Worm (Caenorhabditis elegans): ENCODE results near the gene acr-12.

acr-12 gene

ce11 chrX:13541335-13541734 lies 8.7 kb downstream of the acr-12 start:
- TF ChIP-seq Y48G9A.11 (GFP tag; IDR thresholded peaks at IDR 0.05) (no peak), ceh-62 (tag; optimal IDR thresholded peaks at IDR 0.05) (no peak), ama-1 (optimal IDR thresholded peaks at IDR 0.05) (peak; percentile 96), pqm-1 (tag; optimal IDR thresholded peaks at IDR 0.05) (no peak), hmg-1.1 (GFP tag; IDR thresholded peaks at IDR 0.05) (no peak), mdl-1 (tag; optimal IDR thresholded peaks at IDR 0.05) (peak in 1 of 2 experiments; percentile 32), hif-1 (tag; optimal IDR thresholded peaks at IDR 0.05) (peak in 1 of 2 experiments; percentile 37), dmd-6 (GFP tag; IDR thresholded peaks at IDR 0.05) (peak; percentile 33), arid-1 (GFP tag; conservative IDR thresholded peaks at IDR 0.05) (no peak), ZK546.5 (tag; optimal IDR thresholded peaks at IDR 0.05) (no peak), nhr-237 (tag; optimal IDR thresholded peaks at IDR 0.05) (no peak), daf-12 (tag; optimal IDR thresholded peaks at IDR 0.05) (no peak), lin-29 (GFP tag; IDR thresholded peaks at IDR 0.05) (no peak), ces-1 (GFP tag; optimal IDR thresholded peaks at IDR 0.05) (no peak), lin-1 (GFP tag; IDR thresholded peaks at IDR 0.05) (no peak), zip-2 (tag; optimal IDR thresholded peaks at IDR 0.05) (no peak), nhr-6 (tag; optimal IDR thresholded peaks at IDR 0.05) (no peak), mxl-2 (GFP tag; conservative IDR thresholded peaks at IDR 0.05) (no peak), lin-39 (tag; optimal IDR thresholded peaks at IDR 0.05) (no peak), pha-4 (GFP tag; IDR thresholded peaks at IDR 0.05) (no peak), pha-4 (tag; optimal IDR thresholded peaks at IDR 0.05) (no peak), nhr-48 (tag; optimal IDR thresholded peaks at IDR 0.05) (no peak), aha-1 (tag) (peak; percentile 58), hlh-11 (tag; optimal IDR thresholded peaks at IDR 0.05) (peak; percentile 49), dve-1 (tag; optimal IDR thresholded peaks at IDR 0.05; ENCODE audit: insufficient read depth) (peak; percentile 22), rbr-2 (tag; optimal IDR thresholded peaks at IDR 0.05) (no peak), F49E8.2 (tag; optimal IDR thresholded peaks at IDR 0.05; ENCODE audit: borderline replicate concordance) (no peak), cey-2 (tag; optimal IDR thresholded peaks at IDR 0.05; ENCODE audit: borderline replicate concordance, insufficient read depth) (no peak), madf-5 (GFP tag; IDR thresholded peaks at IDR 0.05) (no peak), fkh-10 (GFP tag; optimal IDR thresholded peaks at IDR 0.05) (no peak), nhr-41 (GFP tag; IDR thresholded peaks at IDR 0.05) (no peak), saeg-2 (GFP tag; IDR thresholded peaks at IDR 0.05) (no peak), daf-16 (GFP tag; optimal IDR thresholded peaks at IDR 0.05) (no peak), daf-16 (tag; optimal IDR thresholded peaks at IDR 0.05) (peak; percentile 42), zag-1 (tag; optimal IDR thresholded peaks at IDR 0.05) (no peak), hlh-30 (tag; optimal IDR thresholded peaks at IDR 0.05; ENCODE audit: insufficient read depth) (peak; percentile 49), unc-62 (GFP tag; optimal IDR thresholded peaks at IDR 0.05 in 1 of 2) (no peak), unc-62 (tag; optimal IDR thresholded peaks at IDR 0.05) (no peak), unc-39 (tag; optimal IDR thresholded peaks at IDR 0.05) (no peak), nhr-28 (tag; optimal IDR thresholded peaks at IDR 0.05) (peak; percentile 47), lin-13 (GFP tag; optimal IDR thresholded peaks at IDR 0.05) (no peak), mep-1 (tag; optimal IDR thresholded peaks at IDR 0.05) (peak; percentile 32), dmd-8 (GFP tag; IDR thresholded peaks at IDR 0.05) (no peak), fos-1 (tag; optimal IDR thresholded peaks at IDR 0.05) (no peak), Y75B8A.6 (GFP tag; IDR thresholded peaks at IDR 0.05) (no peak), aly-2 (tag; optimal IDR thresholded peaks at IDR 0.05) (no peak), mxl-3 (GFP tag; optimal IDR thresholded peaks at IDR 0.05) (peak; percentile 5), ceh-44 (GFP tag; IDR thresholded peaks at IDR 0.05) (no peak)
